Worm (Caenorhabditis elegans) whole organism, L4 larva: ENCODE data around the gene him-3.

Experiments
- egl-27 ChIP-seq: sonication (generic microtip); optimal IDR thresholded peaks from 3 replicates; lab custom pipeline; 2017; ENCODE audit warnings: missing biosample characterization, missing genetic modification reagents, missing genetic modification characterization
- mes-2 ChIP-seq: sonication (generic microtip); optimal IDR thresholded peaks from 2 replicates; lab custom pipeline; 2016; ENCODE audit warnings: missing genotype, mild to moderate bottlenecking, missing genetic modification characterization, missing compliant biosample characterization; ENCODE audit not compliant: poor library complexity, severe bottlenecking
- nhr-10 ChIP-seq: fragments of 150-350 bp; optimal IDR thresholded peaks from 2 replicates; lab custom pipeline; 2014; ENCODE audit warnings: missing biosample characterization, missing genetic modification characterization
- nhr-237 ChIP-seq: sonication (generic microtip); optimal IDR thresholded peaks from 2 replicates; lab custom pipeline; 2017; ENCODE audit warnings: missing biosample characterization, missing genetic modification characterization
- pha-4 ChIP-seq, 2 experiments: fragments of 150-350 bp in 1 of 2; fragments of 200-800 bp in 1 of 2; sonication (Bioruptor generic) in 1 of 2; IDR thresholded peaks in 1 of 2; optimal IDR thresholded peaks in 1 of 2; 2 replicates each; pipeline versions ENCODE4 v1.3.6 to Lab custom; 2014 to 2022; ENCODE audit warnings: missing genetic modification characterization in 2 of 2, missing genetic modification reagents in 2 of 2, missing biosample characterization in 1 of 2, missing compliant biosample characterization in 1 of 2
- pqm-1 ChIP-seq: sonication (generic microtip); optimal IDR thresholded peaks from 2 replicates; lab custom pipeline; 2017; ENCODE audit warnings: missing biosample characterization, missing genetic modification characterization
- unc-39 ChIP-seq: sonication (generic microtip); optimal IDR thresholded peaks from 2 replicates; lab custom pipeline; 2017; ENCODE audit warnings: missing biosample characterization, missing genetic modification characterization

- TF ChIP-seq pqm-1 (tag; lab: Kevin White, UChicago) (no peak), pha-4 (GFP tag; IDR thresholded peaks at IDR 0.05; lab: Robert Waterston, UW) (no peak), pha-4 (tag; optimal IDR thresholded peaks at IDR 0.05; lab: Kevin White, UChicago) (no peak), nhr-10 (tag; lab: Kevin White, UChicago) (no peak), mes-2 (tag; lab: Kevin White, UChicago) (no peak), nhr-237 (no peak), unc-39 (tag; lab: Kevin White, UChicago) (no peak), egl-27 (tag; lab: Kevin White, UChicago) (no peak)
Observed at ce11 chrIV:6984449-6985380, 7.4 kb downstream of the him-3 start.
